Worm (Caenorhabditis elegans) whole organism, L4 larva: ENCODE measurements around the gene T25E12.16.

Experiments
- Y105C5A.15 ChIP-seq: fragments of 200-800 bp; sonication (Bioruptor generic); IDR thresholded peaks from 2 replicates; pipeline ENCODE4 v1.3.6; 2022; ENCODE audit warnings: missing genetic modification characterization, missing compliant biosample characterization
- arid-1 ChIP-seq: fragments of 200-800 bp; sonication (Bioruptor generic); conservative IDR thresholded peaks from 2 replicates; pipeline ENCODE4 v1.3.6; 2022; ENCODE audit warnings: missing genetic modification reagents, missing genetic modification characterization, missing compliant biosample characterization
- ceh-44 ChIP-seq: fragments of 200-800 bp; sonication (Bioruptor generic); IDR thresholded peaks from 2 replicates; pipeline ENCODE4 v1.3.6; 2022; ENCODE audit warnings: missing genetic modification reagents, missing genetic modification characterization, missing compliant biosample characterization
- ceh-62 ChIP-seq: sonication (generic microtip); optimal IDR thresholded peaks from 2 replicates; lab custom pipeline; 2017; ENCODE audit warnings: missing biosample characterization, missing genetic modification characterization
- ceh-82 ChIP-seq: sonication (generic microtip); optimal IDR thresholded peaks from 2 replicates; lab custom pipeline; 2017; ENCODE audit warnings: missing biosample characterization, missing genetic modification characterization
- ces-1 ChIP-seq: fragments of 150-350 bp; sonication (generic microtip); optimal IDR thresholded peaks from 4 replicates; lab custom pipeline; 2014; ENCODE audit warnings: missing biosample characterization, missing genetic modification reagents, missing genetic modification characterization
- cey-2 ChIP-seq: sonication (generic microtip); optimal IDR thresholded peaks from 3 replicates; lab custom pipeline; 2017; ENCODE audit warnings: missing genetic modification characterization, mild to moderate bottlenecking, missing compliant biosample characterization, antibody characterized with exemption, borderline replicate concordance; ENCODE audit not compliant: insufficient read depth
- daf-16 ChIP-seq, 3 experiments: sonication (generic microtip); optimal IDR thresholded peaks; 2 replicates each; lab custom pipeline; 2016 to 2017; ENCODE audit warnings: missing genetic modification characterization in 3 of 3, missing genetic modification reagents in 3 of 3, mild to moderate bottlenecking in 2 of 3, missing compliant biosample characterization in 2 of 3, missing biosample characterization in 1 of 3, moderate library complexity in 1 of 3
- daf-19 ChIP-seq: fragments of 200-800 bp; sonication (Bioruptor generic); conservative IDR thresholded peaks from 2 replicates; pipeline ENCODE4 v1.3.6; 2022; ENCODE audit warnings: missing genetic modification characterization, missing compliant biosample characterization
- daf-8 ChIP-seq: fragments of 200-800 bp; sonication (Bioruptor generic); IDR thresholded peaks from 2 replicates; pipeline ENCODE4 v1.3.6; 2022; ENCODE audit warnings: missing genetic modification characterization, missing compliant biosample characterization
- dmd-6 ChIP-seq: fragments of 200-800 bp; sonication (Bioruptor generic); IDR thresholded peaks from 2 replicates; pipeline ENCODE4 v1.3.6; 2022; ENCODE audit warnings: missing genetic modification reagents, missing genetic modification characterization, missing compliant biosample characterization
- dve-1 ChIP-seq: sonication (generic microtip); optimal IDR thresholded peaks from 2 replicates; lab custom pipeline; 2017; ENCODE audit warnings: antibody characterized with exemption, mild to moderate bottlenecking, missing genetic modification characterization, missing compliant biosample characterization; ENCODE audit not compliant: insufficient read depth
- egl-43 ChIP-seq: fragments of 200-800 bp; sonication (Bioruptor generic); IDR thresholded peaks from 2 replicates; pipeline ENCODE4 v1.3.6; 2022; ENCODE audit warnings: missing genetic modification reagents, missing genetic modification characterization, missing compliant biosample characterization
- hlh-11 ChIP-seq: fragments of 200-800 bp; sonication (Bioruptor generic); optimal IDR thresholded peaks from 2 replicates; lab custom pipeline; 2018; ENCODE audit warnings: mild to moderate bottlenecking, missing genetic modification characterization, missing compliant biosample characterization
- hlh-30 ChIP-seq: sonication (generic microtip); optimal IDR thresholded peaks from 2 replicates; lab custom pipeline; 2017; ENCODE audit warnings: antibody characterized with exemption, mild to moderate bottlenecking, missing genetic modification characterization, missing compliant biosample characterization; ENCODE audit not compliant: insufficient read depth
- lin-29 ChIP-seq: fragments of 200-800 bp; sonication (Bioruptor generic); IDR thresholded peaks from 2 replicates; pipeline ENCODE4 v1.3.6; 2022; ENCODE audit warnings: missing genetic modification reagents, missing genetic modification characterization, missing compliant biosample characterization
- lir-3 ChIP-seq: sonication (generic microtip); optimal IDR thresholded peaks from 2 replicates; lab custom pipeline; 2016; ENCODE audit warnings: mild to moderate bottlenecking, missing genetic modification characterization, missing compliant biosample characterization
- madf-5 ChIP-seq, 2 experiments: fragments of 200-800 bp; sonication (Bioruptor generic); IDR thresholded peaks; 2 replicates each; pipeline ENCODE4 v1.3.6; 2022; ENCODE audit warnings: missing compliant biosample characterization in 2 of 2, missing genetic modification characterization in 2 of 2
- mdl-1 ChIP-seq, 2 experiments: fragments of 150-350 bp in 1 of 2; sonication (generic microtip) in 1 of 2; optimal IDR thresholded peaks; 2 replicates each; lab custom pipeline; 2014 to 2017; ENCODE audit warnings: missing biosample characterization in 2 of 2, missing genetic modification characterization in 2 of 2
- mxl-2 ChIP-seq: fragments of 200-800 bp; sonication (Bioruptor generic); conservative IDR thresholded peaks from 2 replicates; pipeline ENCODE4 v1.3.6; 2022; ENCODE audit warnings: missing genetic modification reagents, missing genetic modification characterization, missing compliant biosample characterization
- mxl-3 ChIP-seq: fragments of 200-800 bp; sonication (Bioruptor generic); optimal IDR thresholded peaks from 2 replicates; lab custom pipeline; 2018; ENCODE audit warnings: mild to moderate bottlenecking, missing genetic modification characterization, missing compliant biosample characterization
- nhr-102 ChIP-seq: sonication (generic microtip); optimal IDR thresholded peaks from 2 replicates; lab custom pipeline; 2016; ENCODE audit warnings: mild to moderate bottlenecking, missing genetic modification characterization, moderate library complexity, missing compliant biosample characterization
- nhr-11 ChIP-seq: fragments of 150-350 bp; optimal IDR thresholded peaks from 2 replicates; lab custom pipeline; 2014; ENCODE audit warnings: missing biosample characterization, missing genetic modification characterization
- nhr-237 ChIP-seq: sonication (generic microtip); optimal IDR thresholded peaks from 2 replicates; lab custom pipeline; 2017; ENCODE audit warnings: missing biosample characterization, missing genetic modification characterization
- nhr-25 ChIP-seq: sonication (generic microtip); optimal IDR thresholded peaks from 2 replicates; lab custom pipeline; 2017; ENCODE audit warnings: missing genetic modification characterization, mild to moderate bottlenecking, missing compliant biosample characterization, antibody characterized with exemption, moderate library complexity, borderline replicate concordance; ENCODE audit not compliant: insufficient read depth
- nhr-28 ChIP-seq: fragments of 150-350 bp; optimal IDR thresholded peaks from 2 replicates; lab custom pipeline; 2014; ENCODE audit warnings: missing biosample characterization, missing genetic modification characterization
- nhr-48 ChIP-seq: sonication (generic microtip); optimal IDR thresholded peaks from 2 replicates; lab custom pipeline; 2016; ENCODE audit warnings: mild to moderate bottlenecking, missing genetic modification characterization, missing compliant biosample characterization
- nhr-6 ChIP-seq: fragments of 150-350 bp; optimal IDR thresholded peaks from 2 replicates; lab custom pipeline; 2014; ENCODE audit warnings: missing biosample characterization, missing genetic modification characterization
- nhr-76 ChIP-seq: fragments of 150-350 bp; optimal IDR thresholded peaks from 2 replicates; lab custom pipeline; 2014; ENCODE audit warnings: missing biosample characterization, missing genetic modification characterization
- nhr-77 ChIP-seq: fragments of 150-350 bp; optimal IDR thresholded peaks from 2 replicates; lab custom pipeline; 2014; ENCODE audit warnings: missing biosample characterization, missing genetic modification characterization
- pha-4 ChIP-seq, 2 experiments: fragments of 150-350 bp in 1 of 2; fragments of 200-800 bp in 1 of 2; sonication (Bioruptor generic) in 1 of 2; IDR thresholded peaks in 1 of 2; optimal IDR thresholded peaks in 1 of 2; 2 replicates each; pipeline versions ENCODE4 v1.3.6 to Lab custom; 2014 to 2022; ENCODE audit warnings: missing genetic modification characterization in 2 of 2, missing genetic modification reagents in 2 of 2, missing biosample characterization in 1 of 2, missing compliant biosample characterization in 1 of 2
- php-3 ChIP-seq: fragments of 200-800 bp; sonication (Bioruptor generic); IDR thresholded peaks from 2 replicates; pipeline ENCODE4 v1.3.6; 2022; ENCODE audit warnings: missing genetic modification reagents, missing genetic modification characterization, missing compliant biosample characterization
- pqm-1 ChIP-seq: sonication (generic microtip); optimal IDR thresholded peaks from 2 replicates; lab custom pipeline; 2017; ENCODE audit warnings: missing biosample characterization, missing genetic modification characterization
- rbr-2 ChIP-seq: sonication (generic microtip); optimal IDR thresholded peaks from 2 replicates; lab custom pipeline; 2016; ENCODE audit warnings: missing genotype, missing genetic modification characterization, missing compliant biosample characterization
- sdz-12 ChIP-seq: fragments of 200-800 bp; sonication (Bioruptor generic); optimal IDR thresholded peaks from 2 replicates; lab custom pipeline; 2018; ENCODE audit warnings: mild to moderate bottlenecking, missing genetic modification characterization, missing compliant biosample characterization
- skn-1 ChIP-seq: fragments of 150-350 bp; optimal IDR thresholded peaks from 2 replicates; lab custom pipeline; 2014; ENCODE audit warnings: missing biosample characterization, missing genetic modification characterization
- snpc-1.2 ChIP-seq: fragments of 200-800 bp; sonication (Bioruptor generic); IDR thresholded peaks from 2 replicates; pipeline ENCODE4 v1.3.6; 2022; ENCODE audit warnings: missing genetic modification reagents, missing genetic modification characterization, missing compliant biosample characterization
- spr-3 ChIP-seq: fragments of 200-800 bp; sonication (Bioruptor generic); optimal IDR thresholded peaks from 2 replicates; lab custom pipeline; 2018; ENCODE audit warnings: mild to moderate bottlenecking, missing genetic modification characterization, missing compliant biosample characterization
- unc-62 ChIP-seq, 3 experiments: fragments of 150-350 bp in 1 of 3; sonication (generic microtip); optimal IDR thresholded peaks in 2 of 3; peaks in 1 of 3; 1 replicate in 1 of 3; 2 replicates in 2 of 3; lab custom pipeline; 2014 to 2017; ENCODE audit warnings: missing biosample characterization in 3 of 3, missing genetic modification characterization in 3 of 3, missing genetic modification reagents in 3 of 3, missing genotype in 1 of 3
- zfp-3 ChIP-seq: fragments of 200-800 bp; sonication (Bioruptor generic); conservative IDR thresholded peaks from 2 replicates; pipeline ENCODE4 v1.3.6; 2022; ENCODE audit warnings: missing genetic modification reagents, missing genetic modification characterization, missing compliant biosample characterization
- zip-11 ChIP-seq: fragments of 200-800 bp; sonication (Bioruptor generic); IDR thresholded peaks from 2 replicates; pipeline ENCODE4 v1.3.6; 2022; ENCODE audit warnings: missing genetic modification characterization, missing compliant biosample characterization
- ztf-7 ChIP-seq: fragments of 150-350 bp; optimal IDR thresholded peaks from 2 replicates; lab custom pipeline; 2014; ENCODE audit warnings: missing biosample characterization, missing genetic modification characterization

The T25E12.16 gene

ce11 chrV:16728431-16728830 lies 5.2 kb downstream of the T25E12.16 start, which contains the start of gene fbxa-127:
Gene fbxa-127, plus strand, starts transcription at chrV:16728731.
- TF ChIP-seq egl-43 (GFP tag; lab: Robert Waterston, UW) (no peak), snpc-1.2 (GFP tag; lab: Robert Waterston, UW) (no peak), nhr-237 (tag; lab: Kevin White, UChicago) (no peak), nhr-28 (tag; lab: Kevin White, UChicago) (peak; percentile 29)

- no peak for TF ChIP-seq spr-3 (GFP tag; lab: Kevin White, UChicago)
- no peak for TF ChIP-seq cey-2
- TF ChIP-seq ceh-44, result no peak
- TF ChIP-seq lin-29, result no peak
- no peak for TF ChIP-seq nhr-25 (tag; lab: Kevin White, UChicago)
- no peak for TF ChIP-seq daf-8
- TF ChIP-seq nhr-6 (tag; lab: Kevin White, UChicago), result no peak
- no peak for TF ChIP-seq ceh-62 (tag; lab: Kevin White, UChicago)
These were observed 6.7 kb downstream of the T25E12.16 start, which contains the start of gene T25E12.14 for ce11 chrV:16726915-16727314. Gene T25E12.14, plus strand, starts transcription at chrV:16727215.

DNA sequence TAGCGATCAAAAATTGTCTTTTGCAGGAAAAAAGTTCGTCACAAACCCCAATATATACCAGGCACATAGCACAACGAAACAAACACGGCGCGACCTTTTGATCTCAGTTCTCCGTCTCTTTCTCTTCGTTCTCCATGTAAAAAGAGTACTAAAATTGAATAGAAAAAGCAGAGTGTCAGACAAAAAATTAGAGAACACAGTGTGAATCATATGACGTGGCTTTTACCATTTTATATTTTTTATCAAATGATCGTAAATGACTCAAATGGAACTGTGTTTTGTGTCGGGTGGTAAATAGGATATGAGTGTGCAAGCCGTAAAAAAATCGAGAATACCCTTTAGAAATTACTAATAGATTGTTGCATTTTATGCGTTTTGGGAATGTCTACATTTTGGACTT lies 7.6 kb downstream of the T25E12.16 start:
- TF ChIP-seq daf-16 (GFP tag; optimal IDR thresholded peaks at IDR 0.05; lab: Kevin White, UChicago) (no peak), daf-16 (tag; optimal IDR thresholded peaks at IDR 0.05; lab: Kevin White, UChicago) (peak; percentile 92), hlh-30 (tag; lab: Kevin White, UChicago) (peak; percentile 69), php-3 (GFP tag; lab: Robert Waterston, UW) (peak; percentile 59; the same call in 1 of the 2 replicates), nhr-48 (tag; lab: Kevin White, UChicago) (peak; percentile 59), lir-3 (no peak), unc-62 (GFP tag; optimal IDR thresholded peaks at IDR 0.05 in 1 of 2; lab: Kevin White, UChicago) (peak in 1 of 2 experiments; percentile 2), unc-62 (tag; optimal IDR thresholded peaks at IDR 0.05; lab: Kevin White, UChicago) (no peak), skn-1 (tag; lab: Kevin White, UChicago) (no peak), dmd-6 (GFP tag; lab: Robert Waterston, UW) (peak; percentile 94), nhr-77 (tag; lab: Kevin White, UChicago) (peak; percentile 78), mdl-1 (tag; optimal IDR thresholded peaks at IDR 0.05; lab: Kevin White, UChicago) (peak in 1 of 2 experiments; percentile 13), nhr-6 (tag; lab: Kevin White, UChicago) (peak; percentile 52), dve-1 (tag; lab: Kevin White, UChicago) (peak; percentile 93), egl-43 (GFP tag; lab: Robert Waterston, UW) (no peak), nhr-102 (peak; percentile 74), pqm-1 (peak; percentile 70), zip-11 (GFP tag; lab: Robert Waterston, UW) (no peak), ztf-7 (tag; lab: Kevin White, UChicago) (peak; percentile 80), nhr-28 (tag; lab: Kevin White, UChicago) (peak; percentile 90), pha-4 (GFP tag; IDR thresholded peaks at IDR 0.05; lab: Robert Waterston, UW) (no peak; the same call in 1 of the 2 replicates), pha-4 (tag; optimal IDR thresholded peaks at IDR 0.05; lab: Kevin White, UChicago) (peak; percentile 51), hlh-11 (tag; lab: Kevin White, UChicago) (peak; percentile 87)

DNA sequence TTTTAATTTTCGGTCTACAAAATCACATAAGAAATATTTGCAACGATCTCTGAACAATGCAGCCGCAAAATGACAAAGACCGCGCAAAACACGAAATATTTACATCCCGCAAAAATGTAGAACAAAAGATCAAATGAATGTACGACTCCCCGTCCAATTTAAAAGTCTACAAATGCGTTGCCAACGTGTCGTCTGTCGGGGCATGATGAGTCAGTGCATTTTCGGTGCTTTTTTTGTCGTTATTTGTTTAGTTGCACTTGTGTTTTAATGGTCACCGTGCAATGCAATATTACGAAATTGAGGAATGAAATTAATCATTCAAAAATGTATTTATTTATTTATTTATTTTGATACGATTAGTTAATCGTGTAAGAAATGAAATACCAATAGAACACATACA lies 9.0 kb downstream of the T25E12.16 start:
- TF ChIP-seq dmd-6 (GFP tag; lab: Robert Waterston, UW), result peak; percentile 22; the same call in 1 of the 2 replicates
- TF ChIP-seq skn-1 (tag; lab: Kevin White, UChicago), result no peak
- peak; percentile 7 for TF ChIP-seq nhr-48 (tag; lab: Kevin White, UChicago)
- no peak for TF ChIP-seq nhr-11 (tag; lab: Kevin White, UChicago)
- TF ChIP-seq sdz-12, result no peak
- TF ChIP-seq madf-5 (GFP tag; IDR thresholded peaks at IDR 0.05; lab: Robert Waterston, UW), result no peak
- TF ChIP-seq ceh-82, result no peak
- no peak for TF ChIP-seq pha-4 (GFP tag; IDR thresholded peaks at IDR 0.05; lab: Robert Waterston, UW)
- TF ChIP-seq pha-4 (tag; optimal IDR thresholded peaks at IDR 0.05; lab: Kevin White, UChicago), result peak; percentile 81
- TF ChIP-seq unc-62 (GFP tag; optimal IDR thresholded peaks at IDR 0.05 in 1 of 2; lab: Kevin White, UChicago), result no peak
- TF ChIP-seq unc-62 (tag; optimal IDR thresholded peaks at IDR 0.05; lab: Kevin White, UChicago), result no peak
- no peak for TF ChIP-seq ceh-62 (tag; lab: Kevin White, UChicago)
- TF ChIP-seq rbr-2 (tag; lab: Kevin White, UChicago), result no peak
- TF ChIP-seq arid-1 (GFP tag; lab: Robert Waterston, UW), result no peak
- TF ChIP-seq nhr-76, result no peak
- no peak for TF ChIP-seq Y105C5A.15 (GFP tag; lab: Robert Waterston, UW)
- no peak for TF ChIP-seq daf-19 (GFP tag; lab: Robert Waterston, UW)
- TF ChIP-seq mxl-2, result no peak
- no peak for TF ChIP-seq hlh-30 (tag; lab: Kevin White, UChicago)
- no peak for TF ChIP-seq ces-1 (GFP tag; lab: Kevin White, UChicago)
- no peak for TF ChIP-seq zfp-3 (GFP tag; lab: Robert Waterston, UW)
- TF ChIP-seq mxl-3 (GFP tag; lab: Kevin White, UChicago), result no peak
- no peak for TF ChIP-seq php-3 (GFP tag; lab: Robert Waterston, UW)
